Worm (Caenorhabditis elegans) whole organism, early embryonic: Measurements from ENCODE around the gene Y43F8B.23.

Experiments
- F13C5.2 ChIP-seq: sonication (generic microtip); optimal IDR thresholded peaks from 2 replicates; lab custom pipeline; 2017; ENCODE audit warnings: mild to moderate bottlenecking, missing genetic modification characterization, inconsistent platforms, missing compliant biosample characterization
- aly-1 ChIP-seq: sonication (generic microtip); optimal IDR thresholded peaks from 2 replicates; lab custom pipeline; 2016; ENCODE audit warnings: missing genetic modification characterization, missing compliant biosample characterization
- ama-1 ChIP-seq: fragments of 150-350 bp; optimal IDR thresholded peaks from 2 replicates; lab custom pipeline; 2014
- ceh-13 ChIP-seq: fragments of 200-800 bp; sonication (Bioruptor generic); optimal IDR thresholded peaks from 2 replicates; lab custom pipeline; 2018; ENCODE audit warnings: mild to moderate bottlenecking, missing genetic modification characterization, missing compliant biosample characterization
- ceh-36 ChIP-seq: sonication (generic microtip); optimal IDR thresholded peaks from 2 replicates; lab custom pipeline; 2016; ENCODE audit warnings: missing genetic modification characterization, inconsistent platforms, missing compliant biosample characterization
- flt-1 ChIP-seq: fragments of 200-800 bp; sonication (Bioruptor generic); IDR thresholded peaks from 2 replicates; pipeline ENCODE4 v1.3.6; 2022; ENCODE audit warnings: missing genetic modification characterization, missing compliant biosample characterization
- hmbx-1 ChIP-seq: sonication (generic microtip); optimal IDR thresholded peaks from 2 replicates; lab custom pipeline; 2016; ENCODE audit warnings: mild to moderate bottlenecking, missing genetic modification characterization, missing compliant biosample characterization
- hmg-4 ChIP-seq: fragments of 200-800 bp; sonication (Bioruptor generic); optimal IDR thresholded peaks from 2 replicates; lab custom pipeline; 2018; ENCODE audit warnings: mild to moderate bottlenecking, missing genetic modification characterization, missing compliant biosample characterization
- tbx-11 ChIP-seq: fragments of 200-800 bp; sonication (Bioruptor generic); IDR thresholded peaks from 2 replicates; pipeline ENCODE4 v1.3.6; 2022; ENCODE audit warnings: missing genetic modification characterization, missing compliant biosample characterization

- no peak for TF ChIP-seq flt-1 (GFP tag; lab: Robert Waterston, UW)
- TF ChIP-seq ceh-13 (GFP tag; lab: Kevin White, UChicago): no peak
- no peak for TF ChIP-seq ceh-36
- no peak for TF ChIP-seq aly-1 (tag; lab: Kevin White, UChicago)
- TF ChIP-seq hmg-4 (GFP tag; lab: Kevin White, UChicago): no peak
- TF ChIP-seq F13C5.2 (tag; lab: Kevin White, UChicago): no peak
- no peak for TF ChIP-seq ama-1 (lab: Kevin White, UChicago)
- TF ChIP-seq hmbx-1: no peak
- TF ChIP-seq tbx-11: no peak
Observed at ce11 chrV:19421131-19421530, 46.3 kb downstream of the Y43F8B.23 start, which contains the start of gene C25F9.2.
